Fruit fly (Drosophila melanogaster) whole organism, embryonic: ENCODE data around the gene sra.

Experiments
- Bgb ChIP-seq: fragments of 200-800 bp; sonication (Bioruptor generic); IDR thresholded peaks from 2 replicates; pipeline ENCODE4 v1.3.6; 2022; ENCODE audit warnings: missing biosample characterization, missing genetic modification characterization; ENCODE audit not compliant: partially characterized antibody
- Bteb2 ChIP-seq: fragments of 200-800 bp; sonication (Bioruptor generic); optimal IDR thresholded peaks from 2 replicates; lab custom pipeline; 2016; ENCODE audit warnings: missing biosample characterization, missing genetic modification characterization
- CG13123 ChIP-seq: fragments of 200-800 bp; sonication (Bioruptor generic); optimal IDR thresholded peaks from 2 replicates; lab custom pipeline; 2016; ENCODE audit warnings: missing biosample characterization, missing genetic modification characterization
- CG15011 ChIP-seq: fragments of 200-800 bp; sonication (Bioruptor generic); optimal IDR thresholded peaks from 3 replicates; lab custom pipeline; 2018; ENCODE audit warnings: missing biosample characterization, mild to moderate bottlenecking, missing genetic modification characterization
- CG15269 ChIP-seq: fragments of 200-800 bp; sonication (Bioruptor generic); optimal IDR thresholded peaks from 2 replicates; lab custom pipeline; 2018; ENCODE audit warnings: missing biosample characterization, mild to moderate bottlenecking, missing genetic modification characterization, moderate library complexity
- CG17802 ChIP-seq: fragments of 200-800 bp; sonication (Bioruptor generic); optimal IDR thresholded peaks from 2 replicates; lab custom pipeline; 2018; ENCODE audit warnings: missing biosample characterization, mild to moderate bottlenecking, missing genetic modification characterization, moderate library complexity
- CG18619 ChIP-seq: fragments of 200-800 bp; sonication (Bioruptor generic); optimal IDR thresholded peaks from 3 replicates; lab custom pipeline; 2017; ENCODE audit warnings: missing biosample characterization, mild to moderate bottlenecking, missing genetic modification characterization
- CG18764 ChIP-seq: fragments of 200-800 bp; sonication (Bioruptor generic); optimal IDR thresholded peaks from 3 replicates; lab custom pipeline; 2016; ENCODE audit warnings: missing biosample characterization, missing genetic modification characterization
- CG3065 ChIP-seq: fragments of 200-800 bp; sonication (Bioruptor generic); optimal IDR thresholded peaks from 2 replicates; lab custom pipeline; 2016; ENCODE audit warnings: missing biosample characterization, missing genetic modification characterization
- CG32532 ChIP-seq: fragments of 200-800 bp; sonication (Bioruptor generic); IDR thresholded peaks from 2 replicates; pipeline ENCODE4 v1.3.6; 2022; ENCODE audit warnings: missing biosample characterization, missing genetic modification characterization
- CG32772 ChIP-seq: fragments of 200-800 bp; sonication (Bioruptor generic); IDR thresholded peaks from 2 replicates; pipeline ENCODE4 v1.3.6; 2022; ENCODE audit warnings: missing biosample characterization, missing genetic modification characterization
- CG3838 ChIP-seq: fragments of 200-800 bp; sonication (Bioruptor generic); optimal IDR thresholded peaks from 3 replicates; lab custom pipeline; 2016; ENCODE audit warnings: missing biosample characterization, missing genetic modification characterization
- CG4730 ChIP-seq: fragments of 200-800 bp; sonication (Bioruptor generic); IDR thresholded peaks from 2 replicates; pipeline ENCODE4 v1.3.6; 2022; ENCODE audit warnings: missing biosample characterization, missing genetic modification characterization
- CG6254 ChIP-seq: fragments of 200-800 bp; sonication (Bioruptor generic); optimal IDR thresholded peaks from 3 replicates; lab custom pipeline; 2017; ENCODE audit warnings: mild to moderate bottlenecking, missing biosample characterization, missing genetic modification reagents, missing genetic modification characterization
- CG6813 ChIP-seq: fragments of 200-800 bp; sonication (Bioruptor generic); optimal IDR thresholded peaks from 2 replicates; lab custom pipeline; 2017; ENCODE audit warnings: missing biosample characterization, missing genetic modification characterization, mild to moderate bottlenecking, moderate library complexity, missing genetic modification reagents
- CG7786 ChIP-seq: fragments of 200-800 bp; sonication (Bioruptor generic); optimal IDR thresholded peaks from 2 replicates; lab custom pipeline; 2016; ENCODE audit warnings: missing biosample characterization, missing genetic modification characterization
- CG7928 ChIP-seq: fragments of 200-800 bp; sonication (Bioruptor generic); optimal IDR thresholded peaks from 2 replicates; lab custom pipeline; 2017; ENCODE audit warnings: missing biosample characterization, mild to moderate bottlenecking, missing genetic modification characterization
- CG8281 ChIP-seq: fragments of 200-800 bp; sonication (Bioruptor generic); optimal IDR thresholded peaks from 2 replicates; lab custom pipeline; 2018; ENCODE audit warnings: missing biosample characterization, mild to moderate bottlenecking, missing genetic modification characterization, moderate library complexity
- CG8359 ChIP-seq: fragments of 200-800 bp; sonication (Bioruptor generic); optimal IDR thresholded peaks from 2 replicates; lab custom pipeline; 2017; ENCODE audit warnings: missing biosample characterization, mild to moderate bottlenecking, missing genetic modification characterization, borderline replicate concordance
- CTCF ChIP-seq: fragments of 200-800 bp; sonication (Bioruptor generic); optimal IDR thresholded peaks from 2 replicates; lab custom pipeline; 2017; ENCODE audit warnings: missing biosample characterization, mild to moderate bottlenecking, missing genetic modification characterization, moderate library complexity
- D ChIP-seq, 2 experiments: fragments of 200-800 bp in 1 of 2; fragments of >200 bp in 1 of 2; sonication (Bioruptor generic) in 1 of 2; optimal IDR thresholded peaks; 2 replicates in 1 of 2; 3 replicates in 1 of 2; lab custom pipeline; 2017; ENCODE audit warnings: mild to moderate bottlenecking in 1 of 2, missing biosample characterization in 1 of 2, missing genetic modification characterization in 1 of 2, missing genetic modification reagents in 1 of 2
- Dip2 ChIP-seq: fragments of 200-800 bp; sonication (Bioruptor generic); IDR thresholded peaks from 2 replicates; pipeline ENCODE4 v1.3.6; 2022; ENCODE audit warnings: missing biosample characterization, missing genetic modification characterization
- Drgx ChIP-seq: fragments of 200-800 bp; sonication (Bioruptor generic); IDR thresholded peaks from 2 replicates; pipeline ENCODE4 v1.3.6; 2022; ENCODE audit warnings: missing biosample characterization, missing genetic modification characterization
- HLH3B ChIP-seq: fragments of 200-800 bp; sonication (Bioruptor generic); IDR thresholded peaks from 2 replicates; pipeline ENCODE4 v1.3.6; 2022; ENCODE audit warnings: missing biosample characterization, missing genetic modification characterization
- Oaz ChIP-seq: fragments of 200-800 bp; sonication (Bioruptor generic); IDR thresholded peaks from 2 replicates; pipeline ENCODE4 v1.3.6; 2022; ENCODE audit warnings: missing biosample characterization, missing genetic modification characterization
- Poxn ChIP-seq: fragments of 200-800 bp; sonication (Bioruptor generic); IDR thresholded peaks from 2 replicates; pipeline ENCODE4 v1.3.6; 2022; ENCODE audit warnings: missing biosample characterization, missing genetic modification characterization
- Ravus ChIP-seq: fragments of 200-800 bp; sonication (Bioruptor generic); IDR thresholded peaks from 2 replicates; pipeline ENCODE4 v1.3.6; 2022; ENCODE audit warnings: missing biosample characterization, missing genetic modification characterization
- Sox102F ChIP-seq: fragments of 200-800 bp; sonication (Bioruptor generic); optimal IDR thresholded peaks from 2 replicates; lab custom pipeline; 2018; ENCODE audit warnings: missing biosample characterization, mild to moderate bottlenecking, missing genetic modification characterization, moderate library complexity
- Spps ChIP-seq: fragments of 200-800 bp; sonication (Bioruptor generic); optimal IDR thresholded peaks from 2 replicates; lab custom pipeline; 2018; ENCODE audit warnings: missing biosample characterization, mild to moderate bottlenecking, missing genetic modification characterization
- Taf1 ChIP-seq: fragments of 200-800 bp; sonication (Bioruptor generic); IDR thresholded peaks from 2 replicates; pipeline ENCODE4 v1.3.6; 2022; ENCODE audit warnings: missing biosample characterization, missing genetic modification characterization
- Vsx1 ChIP-seq: fragments of 200-800 bp; sonication (Bioruptor generic); optimal IDR thresholded peaks from 2 replicates; lab custom pipeline; 2017; ENCODE audit warnings: missing biosample characterization, mild to moderate bottlenecking, missing genetic modification characterization, missing genetic modification reagents
- ac ChIP-seq: fragments of 200-800 bp; sonication (Bioruptor generic); optimal IDR thresholded peaks from 3 replicates; lab custom pipeline; 2017; ENCODE audit warnings: missing biosample characterization, mild to moderate bottlenecking, missing genetic modification characterization
- ase ChIP-seq: fragments of 200-800 bp; sonication (Bioruptor generic); IDR thresholded peaks from 3 replicates; pipeline ENCODE4 v1.3.6; 2022; ENCODE audit warnings: missing biosample characterization, missing genetic modification characterization
- bcd ChIP-seq: fragments of 200-800 bp; sonication (Bioruptor generic); optimal IDR thresholded peaks from 2 replicates; lab custom pipeline; 2017; ENCODE audit warnings: missing biosample characterization, mild to moderate bottlenecking, missing genetic modification characterization
- btn ChIP-seq: fragments of 200-800 bp; sonication (Bioruptor generic); optimal IDR thresholded peaks from 2 replicates; lab custom pipeline; 2016; ENCODE audit warnings: missing biosample characterization, missing genetic modification characterization
- cad ChIP-seq: fragments of >200 bp; optimal IDR thresholded peaks from 2 replicates; lab custom pipeline; 2017; ENCODE audit warnings: missing biosample characterization, missing genetic modification characterization
- cato ChIP-seq: fragments of 200-800 bp; sonication (Bioruptor generic); optimal IDR thresholded peaks from 2 replicates; lab custom pipeline; 2016; ENCODE audit warnings: missing biosample characterization, missing genetic modification characterization, borderline replicate concordance
- cg ChIP-seq: fragments of 200-800 bp; sonication (Bioruptor generic); optimal IDR thresholded peaks from 3 replicates; lab custom pipeline; 2019; ENCODE audit warnings: missing biosample characterization, mild to moderate bottlenecking, missing genetic modification characterization, moderate library complexity
- dan ChIP-seq: fragments of 200-800 bp; sonication (Bioruptor generic); IDR thresholded peaks from 2 replicates; pipeline ENCODE4 v1.3.6; 2022; ENCODE audit warnings: missing biosample characterization, missing genetic modification characterization
- dysf ChIP-seq: fragments of 200-800 bp; sonication (Bioruptor generic); IDR thresholded peaks from 3 replicates; pipeline ENCODE4 v1.3.6; 2022; ENCODE audit warnings: missing biosample characterization, missing genetic modification characterization
- fd102C ChIP-seq: fragments of 200-800 bp; sonication (Bioruptor generic); optimal IDR thresholded peaks from 2 replicates; lab custom pipeline; 2018; ENCODE audit warnings: missing biosample characterization, mild to moderate bottlenecking, missing genetic modification characterization, moderate library complexity
- fd64A ChIP-seq: fragments of 200-800 bp; sonication (Bioruptor generic); optimal IDR thresholded peaks from 3 replicates; lab custom pipeline; 2018; ENCODE audit warnings: missing biosample characterization, mild to moderate bottlenecking, missing genetic modification characterization
- gce ChIP-seq: fragments of 200-800 bp; sonication (Bioruptor generic); IDR thresholded peaks from 3 replicates; pipeline ENCODE4 v1.3.6; 2022; ENCODE audit warnings: missing biosample characterization, missing genetic modification characterization
- hbn ChIP-seq: fragments of 200-800 bp; sonication (Bioruptor generic); IDR thresholded peaks from 2 replicates; pipeline ENCODE4 v1.3.6; 2022; ENCODE audit warnings: missing biosample characterization, missing genetic modification characterization; ENCODE audit not compliant: partially characterized antibody
- pzg ChIP-seq: fragments of 200-800 bp; sonication (Bioruptor generic); optimal IDR thresholded peaks from 3 replicates; lab custom pipeline; 2018; ENCODE audit warnings: missing biosample characterization, mild to moderate bottlenecking, missing genetic modification characterization, moderate library complexity
- sd ChIP-seq: fragments of 200-800 bp; sonication (Bioruptor generic); optimal IDR thresholded peaks from 3 replicates; lab custom pipeline; 2018; ENCODE audit warnings: missing biosample characterization, mild to moderate bottlenecking, missing genetic modification characterization, moderate library complexity
- slou ChIP-seq: fragments of 200-800 bp; sonication (Bioruptor generic); optimal IDR thresholded peaks from 3 replicates; lab custom pipeline; 2016; ENCODE audit warnings: missing biosample characterization, missing genetic modification characterization
- sna ChIP-seq: fragments of 200-800 bp; sonication (Bioruptor generic); IDR thresholded peaks from 2 replicates; pipeline ENCODE4 v1.3.6; 2022; ENCODE audit warnings: missing biosample characterization, missing genetic modification characterization; ENCODE audit not compliant: partially characterized antibody
- sob ChIP-seq: fragments of 200-800 bp; sonication (Bioruptor generic); IDR thresholded peaks from 2 replicates; pipeline ENCODE4 v1.3.6; 2022; ENCODE audit warnings: missing biosample characterization, missing genetic modification characterization
- stc ChIP-seq: fragments of 200-800 bp; sonication (Bioruptor generic); IDR thresholded peaks from 2 replicates; pipeline ENCODE4 v1.3.6; 2022; ENCODE audit warnings: missing biosample characterization, missing genetic modification characterization
- tna ChIP-seq: fragments of 200-800 bp; sonication (Bioruptor generic); IDR thresholded peaks from 2 replicates; pipeline ENCODE4 v1.3.6; 2022; ENCODE audit warnings: missing biosample characterization, missing genetic modification characterization; ENCODE audit not compliant: partially characterized antibody
- vvl ChIP-seq: fragments of 200-800 bp; sonication (Bioruptor generic); IDR thresholded peaks from 2 replicates; pipeline ENCODE4 v1.3.6; 2022; ENCODE audit warnings: missing biosample characterization, missing genetic modification characterization

sra gene

DNA sequence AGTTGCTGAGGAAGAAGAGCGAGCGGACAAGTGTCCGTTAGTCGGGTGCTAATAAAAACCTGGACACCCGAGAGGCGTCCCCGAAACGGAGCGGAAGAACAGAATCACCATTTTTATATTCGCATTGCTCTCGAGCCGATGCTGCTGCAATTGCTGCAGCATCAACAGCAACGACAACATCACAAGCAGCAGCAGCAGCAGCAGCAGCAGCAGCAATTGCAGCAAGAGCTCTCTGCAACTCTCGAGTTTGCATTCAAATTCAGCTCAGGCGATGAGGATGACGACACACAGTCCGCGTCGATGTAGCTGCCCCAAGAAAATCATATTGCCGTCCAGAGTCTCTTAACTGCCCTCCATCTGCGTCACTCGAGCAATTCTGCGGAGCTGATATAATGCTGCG, 19.4 kb downstream of the sra start (continued):
- TF ChIP-seq dysf (no peak), hbn (GFP tag; lab: Robert Waterston, UW) (no peak), CG8281 (no peak), D (optimal IDR thresholded peaks at IDR 0.05; lab: Kevin White, UChicago) (no peak), D (GFP tag; optimal IDR thresholded peaks at IDR 0.05; lab: Kevin White, UChicago) (no peak), CG13123 (GFP tag; lab: Kevin White, UChicago) (no peak), CG32772 (GFP tag; lab: Robert Waterston, UW) (no peak), CTCF (GFP tag; lab: Kevin White, UChicago) (no peak), sd (tag; lab: Kevin White, UChicago) (no peak), CG3838 (GFP tag; lab: Kevin White, UChicago) (no peak), Drgx (peak; percentile 60), cato (GFP tag; lab: Kevin White, UChicago) (no peak), HLH3B (GFP tag; lab: Robert Waterston, UW) (peak; percentile 26; the same call in 1 of the 2 replicates), Spps (tag; lab: Kevin White, UChicago) (no peak), gce (GFP tag; lab: Robert Waterston, UW) (0 out of 3 replicates have a peak, but pooled peaks have one; percentile 22), Bteb2 (GFP tag; lab: Kevin White, UChicago) (no peak), Taf1 (GFP tag; lab: Robert Waterston, UW) (no peak), ase (GFP tag; lab: Robert Waterston, UW) (no peak), Dip2 (GFP tag; lab: Robert Waterston, UW) (no peak), fd64A (GFP tag; lab: Kevin White, UChicago) (peak; percentile 49), CG18619 (GFP tag; lab: Kevin White, UChicago) (no peak), Vsx1 (no peak), CG8359 (GFP tag; lab: Kevin White, UChicago) (no peak), Sox102F (GFP tag; lab: Kevin White, UChicago) (no peak), pzg (GFP tag; lab: Kevin White, UChicago) (no peak), stc (GFP tag; lab: Robert Waterston, UW) (no peak), CG4730 (GFP tag; lab: Robert Waterston, UW) (no peak), sna (no peak), Bgb (no peak), CG17802 (tag; lab: Kevin White, UChicago) (no peak), sob (GFP tag; lab: Robert Waterston, UW) (no peak), bcd (GFP tag; lab: Kevin White, UChicago) (no peak), Oaz (GFP tag; lab: Robert Waterston, UW) (no peak), CG32532 (GFP tag; lab: Robert Waterston, UW) (no peak), cad (GFP tag; lab: Kevin White, UChicago) (no peak), CG3065 (no peak), Ravus (GFP tag; lab: Robert Waterston, UW) (no peak), CG18764 (GFP tag; lab: Kevin White, UChicago) (no peak), vvl (GFP tag; lab: Robert Waterston, UW) (peak; percentile 35; the same call in 1 of the 2 replicates), CG15269 (no peak), cg (GFP tag; lab: Kevin White, UChicago) (no peak), CG6813 (GFP tag; lab: Kevin White, UChicago) (no peak), Poxn (no peak), CG15011 (no peak), CG7928 (GFP tag; lab: Kevin White, UChicago) (no peak), CG6254 (GFP tag; lab: Kevin White, UChicago) (no peak), tna (GFP tag; lab: Robert Waterston, UW) (no peak), ac (GFP tag; lab: Kevin White, UChicago) (no peak), CG7786 (GFP tag; lab: Kevin White, UChicago) (peak; percentile 19), fd102C (no peak), dan (GFP tag; lab: Robert Waterston, UW) (no peak), slou (GFP tag; lab: Kevin White, UChicago) (no peak), btn (GFP tag; lab: Kevin White, UChicago) (no peak)
